Fruit fly (Drosophila melanogaster): ENCODE data around the gene CG9444.

DNA sequence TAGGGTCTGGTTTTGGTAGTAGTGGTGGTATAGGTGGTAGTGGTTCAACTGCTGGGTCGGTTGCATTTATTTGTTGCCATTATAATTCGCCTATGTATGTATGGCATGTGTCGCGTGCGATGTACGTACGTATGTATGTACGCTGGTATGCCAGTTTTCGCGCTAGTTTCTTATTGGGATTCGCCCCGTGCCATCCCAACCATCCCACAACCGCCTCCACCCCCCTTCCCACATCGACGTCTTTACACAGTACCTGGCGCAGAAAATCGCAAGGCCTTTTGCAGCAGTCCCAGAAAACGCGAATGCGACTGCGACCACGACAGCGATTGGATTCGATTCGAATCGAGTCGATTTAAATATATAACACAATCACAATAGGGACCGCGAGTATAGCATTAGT lies 26.2 kb upstream of the CG9444 start:
- no peak for TF ChIP-seq Snoo (tag; optimal IDR thresholded peaks at IDR 0.05)
- TF ChIP-seq CG14655 (GFP tag; optimal IDR thresholded peaks at IDR 0.05): no peak
- no peak for TF ChIP-seq D1 (tag; optimal IDR thresholded peaks at IDR 0.05)
- TF ChIP-seq CG13204 (GFP tag; optimal IDR thresholded peaks at IDR 0.05): no peak
